Worm (Caenorhabditis elegans) whole organism, L1 larva: ENCODE results near the gene fut-3.

ENCODE experiments used
- F16B12.6 ChIP-seq: fragments of 150-350 bp; optimal IDR thresholded peaks from 2 replicates; lab custom pipeline; 2014; ENCODE audit warnings: missing biosample characterization, missing genetic modification characterization
- Y116A8C.19 ChIP-seq: sonication (generic microtip); optimal IDR thresholded peaks from 2 replicates; lab custom pipeline; 2016; ENCODE audit warnings: missing compliant biosample characterization, missing genetic modification characterization, borderline replicate concordance
- aha-1 ChIP-seq: fragments of 150-350 bp; optimal IDR thresholded peaks from 2 replicates; lab custom pipeline; 2014; ENCODE audit warnings: missing biosample characterization, missing genetic modification characterization
- alr-1 ChIP-seq: fragments of 200-800 bp; sonication (Bioruptor generic); optimal IDR thresholded peaks from 2 replicates; lab custom pipeline; 2018; ENCODE audit warnings: borderline replicate concordance, mild to moderate bottlenecking, missing genetic modification characterization, missing compliant biosample characterization
- blmp-1 ChIP-seq: fragments of 150-350 bp; optimal IDR thresholded peaks from 2 replicates; lab custom pipeline; 2014; ENCODE audit warnings: missing biosample characterization, missing genetic modification characterization
- ceh-82 ChIP-seq, 3 experiments: fragments of 150-350 bp in 1 of 3; sonication (generic microtip) in 2 of 3; optimal IDR thresholded peaks; 2 replicates each; lab custom pipeline; 2014 to 2017; ENCODE audit warnings: missing biosample characterization in 3 of 3, missing genetic modification characterization in 3 of 3
- dsc-1 ChIP-seq: sonication (generic microtip); optimal IDR thresholded peaks from 2 replicates; lab custom pipeline; 2016; ENCODE audit warnings: mild to moderate bottlenecking, missing genetic modification characterization, missing compliant biosample characterization
- efl-1 ChIP-seq, 4 experiments: fragments of 150-350 bp; optimal IDR thresholded peaks in 3 of 4; peaks in 1 of 4; 1 replicate in 1 of 4; 2 replicates in 3 of 4; lab custom pipeline; 2014; ENCODE audit warnings: missing biosample characterization in 2 of 4, missing genetic modification characterization in 2 of 4, missing genetic modification reagents in 2 of 4
- efl-3 ChIP-seq: fragments of 200-800 bp; sonication (Bioruptor generic); optimal IDR thresholded peaks from 2 replicates; lab custom pipeline; 2018; ENCODE audit warnings: mild to moderate bottlenecking, missing genetic modification characterization, missing compliant biosample characterization
- fkh-4 ChIP-seq: sonication (generic microtip); optimal IDR thresholded peaks from 2 replicates; lab custom pipeline; 2016; ENCODE audit warnings: missing compliant biosample characterization, missing genetic modification characterization, borderline replicate concordance
- fos-1 ChIP-seq: fragments of 150-350 bp; optimal IDR thresholded peaks from 2 replicates; lab custom pipeline; 2014; ENCODE audit warnings: missing biosample characterization, missing genetic modification characterization
- irx-1 ChIP-seq: sonication (generic microtip); optimal IDR thresholded peaks from 2 replicates; lab custom pipeline; 2016; ENCODE audit warnings: missing genetic modification characterization, missing compliant biosample characterization
- isw-1 ChIP-seq: fragments of 200-800 bp; sonication (Bioruptor generic); IDR thresholded peaks from 2 replicates; pipeline ENCODE4 v1.3.6; 2022; ENCODE audit warnings: missing genetic modification characterization, missing compliant biosample characterization
- lin-14 ChIP-seq: fragments of 200-800 bp; sonication (Bioruptor generic); optimal IDR thresholded peaks from 2 replicates; lab custom pipeline; 2018; ENCODE audit warnings: mild to moderate bottlenecking, missing genetic modification characterization, moderate library complexity, missing compliant biosample characterization
- lin-15B ChIP-seq: fragments of 150-350 bp; sonication (generic microtip); optimal IDR thresholded peaks from 3 replicates; lab custom pipeline; 2014; ENCODE audit warnings: missing biosample characterization, missing genetic modification characterization
- lir-3 ChIP-seq: sonication (generic microtip); optimal IDR thresholded peaks from 2 replicates; lab custom pipeline; 2016; ENCODE audit warnings: mild to moderate bottlenecking, missing genetic modification characterization, moderate library complexity, missing compliant biosample characterization; ENCODE audit not compliant: poor library complexity
- lsy-2 ChIP-seq, 2 experiments: fragments of 150-350 bp; optimal IDR thresholded peaks; 2 replicates each; lab custom pipeline; 2014; ENCODE audit warnings: missing biosample characterization in 2 of 2, missing genetic modification characterization in 2 of 2
- mdl-1 ChIP-seq, 2 experiments: fragments of 150-350 bp; optimal IDR thresholded peaks; 2 replicates each; lab custom pipeline; 2014 to 2017; ENCODE audit warnings: missing biosample characterization in 2 of 2, missing genetic modification characterization in 2 of 2, inconsistent platforms in 1 of 2
- mef-2 ChIP-seq: fragments of 150-350 bp; optimal IDR thresholded peaks from 2 replicates; lab custom pipeline; 2014; ENCODE audit warnings: missing biosample characterization, missing genetic modification characterization
- mep-1 ChIP-seq: fragments of 150-350 bp; optimal IDR thresholded peaks from 2 replicates; lab custom pipeline; 2014; ENCODE audit warnings: missing biosample characterization, missing genetic modification characterization
- nhr-11 ChIP-seq: fragments of 150-350 bp; optimal IDR thresholded peaks from 2 replicates; lab custom pipeline; 2014; ENCODE audit warnings: missing biosample characterization, missing genetic modification characterization
- nhr-19 ChIP-seq: fragments of 200-800 bp; sonication (Bioruptor generic); conservative IDR thresholded peaks from 2 replicates; pipeline ENCODE4 v1.3.6; 2022; ENCODE audit warnings: missing genetic modification characterization, missing compliant biosample characterization
- nhr-20 ChIP-seq: sonication (generic microtip); optimal IDR thresholded peaks from 2 replicates; lab custom pipeline; 2016; ENCODE audit warnings: mild to moderate bottlenecking, missing genetic modification characterization, missing compliant biosample characterization
- nhr-28 ChIP-seq: fragments of 150-350 bp; optimal IDR thresholded peaks from 2 replicates; lab custom pipeline; 2014; ENCODE audit warnings: missing biosample characterization, missing genetic modification characterization
- nhr-47 ChIP-seq: sonication (generic microtip); optimal IDR thresholded peaks from 2 replicates; lab custom pipeline; 2016; ENCODE audit warnings: mild to moderate bottlenecking, missing genetic modification characterization, moderate library complexity, missing compliant biosample characterization
- nhr-71 ChIP-seq: sonication (generic microtip); optimal IDR thresholded peaks from 2 replicates; lab custom pipeline; 2016; ENCODE audit warnings: mild to moderate bottlenecking, missing genetic modification characterization, moderate library complexity, missing compliant biosample characterization
- nhr-76 ChIP-seq: sonication (generic microtip); optimal IDR thresholded peaks from 2 replicates; lab custom pipeline; 2017; ENCODE audit warnings: missing biosample characterization, missing genetic modification characterization
- nhr-84 ChIP-seq: sonication (generic microtip); optimal IDR thresholded peaks from 2 replicates; lab custom pipeline; 2017; ENCODE audit warnings: missing biosample characterization, missing genetic modification characterization
- nhr-90 ChIP-seq: sonication (generic microtip); optimal IDR thresholded peaks from 2 replicates; lab custom pipeline; 2016; ENCODE audit warnings: mild to moderate bottlenecking, missing genetic modification characterization, missing compliant biosample characterization; ENCODE audit not compliant: poor library complexity
- pag-3 ChIP-seq: sonication (generic microtip); optimal IDR thresholded peaks from 2 replicates; lab custom pipeline; 2017; ENCODE audit warnings: missing genetic modification characterization, mild to moderate bottlenecking, missing compliant biosample characterization, antibody characterized with exemption, borderline replicate concordance; ENCODE audit not compliant: insufficient read depth
- pqm-1 ChIP-seq: sonication (generic microtip); optimal IDR thresholded peaks from 3 replicates; lab custom pipeline; 2017; ENCODE audit warnings: missing biosample characterization, missing genetic modification characterization
- rnt-1 ChIP-seq: sonication (generic microtip); optimal IDR thresholded peaks from 2 replicates; lab custom pipeline; 2016; ENCODE audit warnings: mild to moderate bottlenecking, missing genetic modification characterization, moderate library complexity, missing compliant biosample characterization
- skn-1 ChIP-seq: fragments of 150-350 bp; optimal IDR thresholded peaks from 2 replicates; lab custom pipeline; 2014; ENCODE audit warnings: missing biosample characterization, missing genetic modification characterization
- snpc-4 ChIP-seq: fragments of 150-350 bp; optimal IDR thresholded peaks from 2 replicates; lab custom pipeline; 2014; ENCODE audit warnings: missing biosample characterization, missing genetic modification characterization
- snu-23 ChIP-seq: sonication (generic microtip); optimal IDR thresholded peaks from 2 replicates; lab custom pipeline; 2016; ENCODE audit warnings: missing genetic modification characterization, missing compliant biosample characterization
- sptf-1 ChIP-seq: fragments of 150-350 bp; optimal IDR thresholded peaks from 2 replicates; lab custom pipeline; 2014; ENCODE audit warnings: missing biosample characterization, missing genetic modification characterization
- tbx-2 ChIP-seq: sonication (generic microtip); optimal IDR thresholded peaks from 2 replicates; lab custom pipeline; 2016; ENCODE audit warnings: missing genetic modification characterization, missing compliant biosample characterization
- tlp-1 ChIP-seq: fragments of 150-350 bp; optimal IDR thresholded peaks from 2 replicates; lab custom pipeline; 2014; ENCODE audit warnings: missing biosample characterization, missing genetic modification characterization
- unc-130 ChIP-seq: fragments of 150-350 bp; optimal IDR thresholded peaks from 2 replicates; lab custom pipeline; 2017; ENCODE audit warnings: missing biosample characterization, missing genetic modification characterization, inconsistent platforms
- xbp-1 ChIP-seq: sonication (generic microtip); optimal IDR thresholded peaks from 2 replicates; lab custom pipeline; 2016; ENCODE audit warnings: missing genetic modification characterization, missing compliant biosample characterization
- zag-1 ChIP-seq: fragments of 150-350 bp; optimal IDR thresholded peaks from 2 replicates; lab custom pipeline; 2014; ENCODE audit warnings: missing biosample characterization, missing genetic modification characterization
- zip-4 ChIP-seq: fragments of 200-800 bp; sonication (Bioruptor generic); optimal IDR thresholded peaks from 2 replicates; lab custom pipeline; 2018; ENCODE audit warnings: mild to moderate bottlenecking, missing genetic modification characterization, moderate library complexity, missing compliant biosample characterization

The fut-3 gene

DNA sequence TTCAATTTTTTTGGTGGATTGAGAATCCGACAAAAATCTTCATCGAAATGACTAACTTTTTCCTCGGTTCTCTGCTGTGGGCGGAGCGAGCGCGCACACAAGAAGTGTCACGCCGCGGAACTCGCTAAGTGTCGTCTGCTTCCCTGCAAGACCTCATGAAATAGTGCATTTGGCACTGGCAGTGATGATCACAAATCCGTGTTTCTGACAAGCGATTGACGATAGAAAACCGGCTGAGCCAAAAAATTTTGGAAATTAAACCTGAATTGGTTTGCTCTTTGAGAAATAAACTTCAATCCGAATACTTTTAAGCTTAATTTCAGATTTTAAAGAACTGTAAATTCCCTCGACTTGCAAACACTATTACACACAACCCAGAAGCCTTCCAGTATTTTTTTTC lies 41.9 kb upstream of the fut-3 start (continued):
- TF ChIP-seq fkh-4 (no peak), tlp-1 (tag; lab: Kevin White, UChicago) (no peak), lir-3 (tag; lab: Kevin White, UChicago) (peak; percentile 36), mep-1 (tag; lab: Kevin White, UChicago) (peak; percentile 51), efl-1 (optimal IDR thresholded peaks at IDR 0.05; lab: Kevin White, UChicago) (peak; percentile 56 to 69), efl-1 (GFP tag; optimal IDR thresholded peaks at IDR 0.05 in 1 of 2; lab: Kevin White, UChicago) (peak; percentile 32 to 95), isw-1 (GFP tag; lab: Robert Waterston, UW) (peak; percentile 20), nhr-90 (tag; lab: Kevin White, UChicago) (peak; percentile 87), efl-3 (GFP tag; lab: Kevin White, UChicago) (no peak), unc-130 (tag; lab: Kevin White, UChicago) (peak; percentile 43), tbx-2 (tag; lab: Kevin White, UChicago) (peak; percentile 75), nhr-76 (no peak), nhr-11 (no peak), aha-1 (tag; lab: Kevin White, UChicago) (no peak), nhr-84 (no peak), nhr-28 (tag; lab: Kevin White, UChicago) (no peak), dsc-1 (tag; lab: Kevin White, UChicago) (peak; percentile 71), xbp-1 (peak; percentile 67), fos-1 (tag; lab: Kevin White, UChicago) (peak; percentile 70), alr-1 (tag; lab: Kevin White, UChicago) (no peak), zag-1 (tag; lab: Kevin White, UChicago) (no peak), ceh-82 (tag; optimal IDR thresholded peaks at IDR 0.05; lab: Kevin White, UChicago) (peak; percentile 44 to 80 (median 70)), F16B12.6 (tag; lab: Kevin White, UChicago) (peak; percentile 12), mdl-1 (tag; optimal IDR thresholded peaks at IDR 0.05; lab: Kevin White, UChicago) (peak in 1 of 2 experiments; percentile 73), rnt-1 (tag; lab: Kevin White, UChicago) (peak; percentile 93), nhr-71 (tag; lab: Kevin White, UChicago) (peak; percentile 89), pag-3 (no peak), lin-15B (tag; lab: Kevin White, UChicago) (peak; percentile 36), nhr-47 (tag; lab: Kevin White, UChicago) (peak; percentile 89), pqm-1 (tag; lab: Kevin White, UChicago) (no peak), skn-1 (tag; lab: Kevin White, UChicago) (peak; percentile 34), irx-1 (tag; lab: Kevin White, UChicago) (peak; percentile 58)

DNA sequence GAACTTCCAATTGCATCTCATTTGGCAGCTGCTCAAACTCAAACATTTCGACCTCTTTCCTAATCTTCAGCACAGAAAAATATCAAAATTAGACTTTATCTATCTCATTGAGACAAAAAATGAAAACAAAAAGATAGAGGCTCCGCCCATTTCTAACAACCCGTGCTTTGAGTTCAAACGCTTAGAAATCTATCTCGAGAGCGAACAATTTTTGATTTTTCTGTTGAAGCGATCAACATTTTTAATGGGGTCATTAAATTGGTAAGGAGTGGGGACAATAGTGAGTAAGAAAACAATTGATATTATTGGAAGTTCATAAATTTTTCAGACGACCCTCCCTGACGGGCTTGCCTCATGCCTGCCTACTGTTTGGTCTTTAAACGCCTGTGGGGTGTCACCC lies 39.3 kb upstream of the fut-3 start, which contains the start of the genes C25H3.10 and C25H3.1:
Gene C25H3.10 (minus strand): TSS at position 101 of the 400 bp plus-strand sequence.
Gene C25H3.1 (plus strand): TSS at position 203 of the 400 bp plus-strand sequence.
- TF ChIP-seq snpc-4, result peak; percentile 57
- peak; percentile 19 for TF ChIP-seq nhr-20 (tag; lab: Kevin White, UChicago)
- TF ChIP-seq nhr-71 (tag; lab: Kevin White, UChicago), result peak; percentile 39
- peak; percentile 2 to 4 for TF ChIP-seq lsy-2 (tag; optimal IDR thresholded peaks at IDR 0.05; lab: Kevin White, UChicago)
- peak; percentile 33 for TF ChIP-seq snu-23
- TF ChIP-seq rnt-1 (tag; lab: Kevin White, UChicago), result peak; percentile 44
- peak; percentile 6 for TF ChIP-seq lin-14 (GFP tag; lab: Kevin White, UChicago)
- no peak for TF ChIP-seq mef-2
- no peak for TF ChIP-seq sptf-1 (tag; lab: Kevin White, UChicago)
- no peak for TF ChIP-seq zip-4
- TF ChIP-seq aha-1 (tag; lab: Kevin White, UChicago), result no peak
- TF ChIP-seq nhr-28 (tag; lab: Kevin White, UChicago), result no peak
- TF ChIP-seq blmp-1, result peak; percentile 20
- TF ChIP-seq nhr-19, result peak; percentile 10
- no peak for TF ChIP-seq Y116A8C.19 (tag; lab: Kevin White, UChicago)
